Worm (Caenorhabditis elegans) whole organism, L4 larva: ENCODE measurements around the gene teg-1.

Experiments used
- F10B5.3 ChIP-seq: sonication (generic microtip); optimal IDR thresholded peaks from 2 replicates; lab custom pipeline; 2016; ENCODE audit warnings: mild to moderate bottlenecking, missing genetic modification characterization, missing compliant biosample characterization
- F26F4.8 ChIP-seq: fragments of 200-800 bp; sonication (Bioruptor generic); conservative IDR thresholded peaks from 2 replicates; pipeline ENCODE4 v1.3.6; 2022; ENCODE audit warnings: missing genetic modification characterization, missing compliant biosample characterization
- T20F7.1 ChIP-seq: fragments of 200-800 bp; sonication (Bioruptor generic); optimal IDR thresholded peaks from 2 replicates; lab custom pipeline; 2018; ENCODE audit warnings: mild to moderate bottlenecking, missing genetic modification characterization, missing compliant biosample characterization
- Y48G9A.11 ChIP-seq: fragments of 200-800 bp; sonication (Bioruptor generic); IDR thresholded peaks from 2 replicates; pipeline ENCODE4 v1.3.6; 2022; ENCODE audit warnings: missing genetic modification reagents, missing genetic modification characterization, missing compliant biosample characterization
- aha-1 ChIP-seq: fragments of 150-350 bp; peaks from one replicate; lab custom pipeline; 2014; ENCODE audit warnings: missing biosample characterization, missing genetic modification characterization
- ama-1 ChIP-seq: fragments of 150-350 bp; optimal IDR thresholded peaks from 2 replicates; lab custom pipeline; 2014; ENCODE audit warnings: inconsistent platforms, mixed read lengths
- attf-4 ChIP-seq: sonication (generic microtip); optimal IDR thresholded peaks from 3 replicates; lab custom pipeline; 2017; ENCODE audit warnings: missing biosample characterization, missing genetic modification characterization
- ceh-20 ChIP-seq: fragments of 200-800 bp; sonication (Bioruptor generic); IDR thresholded peaks from 2 replicates; pipeline ENCODE4 v1.3.6; 2022; ENCODE audit warnings: missing genetic modification reagents, missing genetic modification characterization, missing compliant biosample characterization
- ceh-82 ChIP-seq: sonication (generic microtip); optimal IDR thresholded peaks from 2 replicates; lab custom pipeline; 2017; ENCODE audit warnings: missing biosample characterization, missing genetic modification characterization
- cey-2 ChIP-seq: sonication (generic microtip); optimal IDR thresholded peaks from 3 replicates; lab custom pipeline; 2017; ENCODE audit warnings: missing genetic modification characterization, mild to moderate bottlenecking, missing compliant biosample characterization, antibody characterized with exemption, borderline replicate concordance; ENCODE audit not compliant: insufficient read depth
- daf-19 ChIP-seq: fragments of 200-800 bp; sonication (Bioruptor generic); conservative IDR thresholded peaks from 2 replicates; pipeline ENCODE4 v1.3.6; 2022; ENCODE audit warnings: missing genetic modification characterization, missing compliant biosample characterization
- dmd-9 ChIP-seq: fragments of 200-800 bp; sonication (Bioruptor generic); IDR thresholded peaks from 2 replicates; pipeline ENCODE4 v1.3.6; 2022; ENCODE audit warnings: missing genetic modification reagents, missing genetic modification characterization, missing compliant biosample characterization
- dpl-1 ChIP-seq: fragments of 150-350 bp; optimal IDR thresholded peaks from 2 replicates; lab custom pipeline; 2014; ENCODE audit warnings: missing biosample characterization, missing genetic modification reagents, missing genetic modification characterization
- dve-1 ChIP-seq: sonication (generic microtip); optimal IDR thresholded peaks from 2 replicates; lab custom pipeline; 2017; ENCODE audit warnings: antibody characterized with exemption, mild to moderate bottlenecking, missing genetic modification characterization, missing compliant biosample characterization; ENCODE audit not compliant: insufficient read depth
- fos-1 ChIP-seq: fragments of 150-350 bp; optimal IDR thresholded peaks from 2 replicates; lab custom pipeline; 2014; ENCODE audit warnings: missing biosample characterization, missing genetic modification characterization
- gei-8 ChIP-seq: fragments of 200-800 bp; sonication (Bioruptor generic); optimal IDR thresholded peaks from 2 replicates; lab custom pipeline; 2018; ENCODE audit warnings: mild to moderate bottlenecking, missing genetic modification characterization, missing compliant biosample characterization
- hif-1 ChIP-seq, 2 experiments: sonication (generic microtip); optimal IDR thresholded peaks; 2 replicates each; lab custom pipeline; 2016 to 2017; ENCODE audit warnings: missing compliant biosample characterization in 2 of 2, missing genetic modification characterization in 2 of 2, missing genetic modification reagents in 2 of 2, missing genotype in 2 of 2, mild to moderate bottlenecking in 1 of 2
- hlh-11 ChIP-seq: fragments of 200-800 bp; sonication (Bioruptor generic); optimal IDR thresholded peaks from 2 replicates; lab custom pipeline; 2018; ENCODE audit warnings: mild to moderate bottlenecking, missing genetic modification characterization, missing compliant biosample characterization
- hmg-1.1 ChIP-seq: fragments of 200-800 bp; sonication (Bioruptor generic); IDR thresholded peaks from 2 replicates; pipeline ENCODE4 v1.3.6; 2022; ENCODE audit warnings: missing genetic modification reagents, missing genetic modification characterization, missing compliant biosample characterization
- lin-1 ChIP-seq: fragments of 200-800 bp; sonication (Bioruptor generic); IDR thresholded peaks from 2 replicates; pipeline ENCODE4 v1.3.6; 2022; ENCODE audit warnings: missing genetic modification reagents, missing genetic modification characterization, missing compliant biosample characterization
- lin-29 ChIP-seq: fragments of 200-800 bp; sonication (Bioruptor generic); IDR thresholded peaks from 2 replicates; pipeline ENCODE4 v1.3.6; 2022; ENCODE audit warnings: missing genetic modification reagents, missing genetic modification characterization, missing compliant biosample characterization
- lin-38 ChIP-seq: fragments of 200-800 bp; sonication (Bioruptor generic); IDR thresholded peaks from 2 replicates; pipeline ENCODE4 v1.3.6; 2022; ENCODE audit warnings: missing genetic modification reagents, missing genetic modification characterization, missing compliant biosample characterization
- lin-39 ChIP-seq: fragments of 150-350 bp; optimal IDR thresholded peaks from 2 replicates; lab custom pipeline; 2014; ENCODE audit warnings: missing biosample characterization, missing genetic modification reagents, missing genetic modification characterization
- madf-9 ChIP-seq: fragments of 200-800 bp; sonication (Bioruptor generic); conservative IDR thresholded peaks from 2 replicates; pipeline ENCODE4 v1.3.6; 2022; ENCODE audit warnings: missing genetic modification reagents, missing genetic modification characterization, missing compliant biosample characterization
- mdl-1 ChIP-seq, 2 experiments: fragments of 150-350 bp in 1 of 2; sonication (generic microtip) in 1 of 2; optimal IDR thresholded peaks; 2 replicates each; lab custom pipeline; 2014 to 2017; ENCODE audit warnings: missing biosample characterization in 2 of 2, missing genetic modification characterization in 2 of 2
- mep-1 ChIP-seq: fragments of 150-350 bp; sonication (generic microtip); optimal IDR thresholded peaks from 3 replicates; lab custom pipeline; 2014; ENCODE audit warnings: missing biosample characterization, missing genetic modification characterization
- mxl-2 ChIP-seq: fragments of 200-800 bp; sonication (Bioruptor generic); conservative IDR thresholded peaks from 2 replicates; pipeline ENCODE4 v1.3.6; 2022; ENCODE audit warnings: missing genetic modification reagents, missing genetic modification characterization, missing compliant biosample characterization
- nhr-10 ChIP-seq: fragments of 150-350 bp; optimal IDR thresholded peaks from 2 replicates; lab custom pipeline; 2014; ENCODE audit warnings: missing biosample characterization, missing genetic modification characterization
- nhr-11 ChIP-seq: fragments of 150-350 bp; optimal IDR thresholded peaks from 2 replicates; lab custom pipeline; 2014; ENCODE audit warnings: missing biosample characterization, missing genetic modification characterization
- nhr-237 ChIP-seq: sonication (generic microtip); optimal IDR thresholded peaks from 2 replicates; lab custom pipeline; 2017; ENCODE audit warnings: missing biosample characterization, missing genetic modification characterization
- nhr-28 ChIP-seq: fragments of 150-350 bp; optimal IDR thresholded peaks from 2 replicates; lab custom pipeline; 2014; ENCODE audit warnings: missing biosample characterization, missing genetic modification characterization
- nhr-6 ChIP-seq: fragments of 150-350 bp; optimal IDR thresholded peaks from 2 replicates; lab custom pipeline; 2014; ENCODE audit warnings: missing biosample characterization, missing genetic modification characterization
- rbr-2 ChIP-seq: sonication (generic microtip); optimal IDR thresholded peaks from 2 replicates; lab custom pipeline; 2016; ENCODE audit warnings: missing genotype, missing genetic modification characterization, missing compliant biosample characterization
- saeg-2 ChIP-seq: fragments of 200-800 bp; sonication (Bioruptor generic); IDR thresholded peaks from 2 replicates; pipeline ENCODE4 v1.3.6; 2022; ENCODE audit warnings: missing genetic modification reagents, missing genetic modification characterization, missing compliant biosample characterization
- sdz-12 ChIP-seq: fragments of 200-800 bp; sonication (Bioruptor generic); optimal IDR thresholded peaks from 2 replicates; lab custom pipeline; 2018; ENCODE audit warnings: mild to moderate bottlenecking, missing genetic modification characterization, missing compliant biosample characterization
- set-16 ChIP-seq: fragments of 200-800 bp; sonication (Bioruptor generic); IDR thresholded peaks from 2 replicates; pipeline ENCODE4 v1.3.6; 2022; ENCODE audit warnings: missing genetic modification reagents, missing genetic modification characterization, missing compliant biosample characterization
- unc-130 ChIP-seq: sonication (generic microtip); optimal IDR thresholded peaks from 2 replicates; lab custom pipeline; 2016; ENCODE audit warnings: missing genetic modification reagents, missing genetic modification characterization, missing compliant biosample characterization
- unc-39 ChIP-seq: sonication (generic microtip); optimal IDR thresholded peaks from 2 replicates; lab custom pipeline; 2017; ENCODE audit warnings: missing biosample characterization, missing genetic modification characterization
- unc-62 ChIP-seq, 3 experiments: fragments of 150-350 bp in 1 of 3; sonication (generic microtip); optimal IDR thresholded peaks in 2 of 3; peaks in 1 of 3; 1 replicate in 1 of 3; 2 replicates in 2 of 3; lab custom pipeline; 2014 to 2017; ENCODE audit warnings: missing biosample characterization in 3 of 3, missing genetic modification characterization in 3 of 3, missing genetic modification reagents in 3 of 3, missing genotype in 1 of 3
- vab-7 ChIP-seq: fragments of 200-800 bp; sonication (Bioruptor generic); IDR thresholded peaks from 2 replicates; pipeline ENCODE4 v1.3.6; 2022; ENCODE audit warnings: missing genetic modification reagents, missing genetic modification characterization, missing compliant biosample characterization
- zfp-2 ChIP-seq: sonication (generic microtip); optimal IDR thresholded peaks from 2 replicates; lab custom pipeline; 2016; ENCODE audit warnings: mild to moderate bottlenecking, missing genetic modification characterization, missing compliant biosample characterization
- zfp-3 ChIP-seq: fragments of 200-800 bp; sonication (Bioruptor generic); conservative IDR thresholded peaks from 2 replicates; pipeline ENCODE4 v1.3.6; 2022; ENCODE audit warnings: missing genetic modification reagents, missing genetic modification characterization, missing compliant biosample characterization

teg-1 gene

DNA sequence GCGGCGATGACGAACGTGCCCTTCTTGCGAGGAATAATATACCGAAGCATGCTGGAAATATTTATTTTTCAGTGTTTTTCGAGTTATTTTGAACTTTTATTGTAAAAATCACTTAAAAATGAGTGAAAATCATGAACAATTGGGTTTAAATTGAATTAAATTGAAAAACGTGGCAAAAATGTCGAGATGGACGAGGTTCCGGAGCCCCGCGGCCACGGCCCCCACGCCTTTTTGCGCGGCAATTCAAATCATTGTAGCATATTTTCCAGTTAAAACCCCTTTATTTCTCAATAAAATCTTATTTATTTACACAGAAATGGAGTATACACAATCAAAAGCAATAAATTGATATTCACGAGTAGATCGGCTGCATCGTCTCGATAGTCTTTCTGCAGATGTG is 32.0 kb downstream of the teg-1 start (continued):
- TF ChIP-seq ceh-20 (GFP tag; lab: Robert Waterston, UW) (no peak), mdl-1 (tag; optimal IDR thresholded peaks at IDR 0.05; lab: Kevin White, UChicago) (no peak), nhr-6 (tag; lab: Kevin White, UChicago) (no peak), hif-1 (tag; optimal IDR thresholded peaks at IDR 0.05; lab: Kevin White, UChicago) (peak in 1 of 2 experiments; percentile 81), daf-19 (GFP tag; lab: Robert Waterston, UW) (no peak), F10B5.3 (no peak), dve-1 (no peak), saeg-2 (GFP tag; lab: Robert Waterston, UW) (no peak), mep-1 (tag; lab: Kevin White, UChicago) (no peak), unc-62 (GFP tag; optimal IDR thresholded peaks at IDR 0.05 in 1 of 2; lab: Kevin White, UChicago) (no peak), unc-62 (tag; optimal IDR thresholded peaks at IDR 0.05; lab: Kevin White, UChicago) (no peak), lin-38 (GFP tag; lab: Robert Waterston, UW) (peak; percentile 52), vab-7 (no peak), nhr-10 (tag; lab: Kevin White, UChicago) (no peak), dpl-1 (peak; percentile 84), rbr-2 (tag; lab: Kevin White, UChicago) (no peak), attf-4 (no peak), ceh-82 (tag; lab: Kevin White, UChicago) (no peak), zfp-2 (tag; lab: Kevin White, UChicago) (no peak), nhr-11 (tag; lab: Kevin White, UChicago) (no peak), Y48G9A.11 (GFP tag; lab: Robert Waterston, UW) (no peak), sdz-12 (GFP tag; lab: Kevin White, UChicago) (no peak), lin-1 (GFP tag; lab: Robert Waterston, UW) (no peak), T20F7.1 (GFP tag; lab: Kevin White, UChicago) (no peak), lin-39 (no peak), F26F4.8 (GFP tag; lab: Robert Waterston, UW) (no peak), lin-29 (GFP tag; lab: Robert Waterston, UW) (no peak), gei-8 (no peak), zfp-3 (GFP tag; lab: Robert Waterston, UW) (no peak), cey-2 (tag; lab: Kevin White, UChicago) (no peak), dmd-9 (GFP tag; lab: Robert Waterston, UW) (peak; percentile 48; the same call in 1 of the 2 replicates), unc-130 (GFP tag; lab: Kevin White, UChicago) (peak; percentile 50), nhr-237 (tag; lab: Kevin White, UChicago) (no peak), mxl-2 (GFP tag; lab: Robert Waterston, UW) (no peak), nhr-28 (tag; lab: Kevin White, UChicago) (no peak), madf-9 (GFP tag; lab: Robert Waterston, UW) (no peak), ama-1 (lab: Kevin White, UChicago) (no peak), set-16 (no peak), unc-39 (tag; lab: Kevin White, UChicago) (no peak)

ce11 chrIII:11283648-11284047 is 34.4 kb downstream of the teg-1 start:
- peak; percentile 32 for TF ChIP-seq aha-1
- no peak for TF ChIP-seq fos-1 (tag; lab: Kevin White, UChicago)
- TF ChIP-seq hmg-1.1 (GFP tag; lab: Robert Waterston, UW): no peak
- TF ChIP-seq cey-2 (tag; lab: Kevin White, UChicago): no peak
- TF ChIP-seq hlh-11 (tag; lab: Kevin White, UChicago): no peak
